Fruit fly (Drosophila melanogaster) whole organism, embryonic: ENCODE measurements around the gene CG42237.
A peak's percentile ranks its signal among the peaks of the same experiment; 100 is the strongest.

Source experiments
- Bgb ChIP-seq: fragments of 200-800 bp; sonication (Bioruptor generic); IDR thresholded peaks from 2 replicates; pipeline ENCODE4 v1.3.6; 2022; ENCODE audit warnings: missing biosample characterization, missing genetic modification characterization; ENCODE audit not compliant: partially characterized antibody
- CG11247 ChIP-seq: fragments of 200-800 bp; sonication (Bioruptor generic); IDR thresholded peaks from 2 replicates; pipeline ENCODE4 v1.3.6; 2022; ENCODE audit warnings: missing biosample characterization, missing genetic modification characterization
- CG11696 ChIP-seq: fragments of 200-800 bp; sonication (Bioruptor generic); IDR thresholded peaks from 2 replicates; pipeline ENCODE4 v1.3.6; 2022; ENCODE audit warnings: missing biosample characterization, missing genetic modification characterization
- CG13287 ChIP-seq: fragments of 200-800 bp; sonication (Bioruptor generic); IDR thresholded peaks from 2 replicates; pipeline ENCODE4 v1.3.6; 2022; ENCODE audit warnings: missing biosample characterization, missing genetic modification characterization; ENCODE audit not compliant: partially characterized antibody
- CG13775 ChIP-seq: fragments of 200-800 bp; sonication (Bioruptor generic); optimal IDR thresholded peaks from 3 replicates; lab custom pipeline; 2017; ENCODE audit warnings: missing biosample characterization, mild to moderate bottlenecking, missing genetic modification characterization
- CG14441 ChIP-seq: fragments of 200-800 bp; sonication (Bioruptor generic); IDR thresholded peaks from 2 replicates; pipeline ENCODE4 v1.3.6; 2022; ENCODE audit warnings: missing biosample characterization, missing genetic modification characterization
- CG1603 ChIP-seq: fragments of 200-800 bp; sonication (Bioruptor generic); optimal IDR thresholded peaks from 2 replicates; lab custom pipeline; 2019; ENCODE audit warnings: missing biosample characterization, mild to moderate bottlenecking, missing genetic modification characterization, moderate library complexity
- CG2116 ChIP-seq: fragments of 200-800 bp; sonication (Bioruptor generic); optimal IDR thresholded peaks from 3 replicates; lab custom pipeline; 2018; ENCODE audit warnings: missing biosample characterization, mild to moderate bottlenecking, missing genetic modification characterization
- CG2129 ChIP-seq: fragments of 200-800 bp; sonication (Bioruptor generic); IDR thresholded peaks from 2 replicates; pipeline ENCODE4 v1.3.6; 2022; ENCODE audit warnings: missing biosample characterization, missing genetic modification characterization; ENCODE audit not compliant: partially characterized antibody
- CG3163 ChIP-seq: fragments of 200-800 bp; sonication (Bioruptor generic); optimal IDR thresholded peaks from 3 replicates; lab custom pipeline; 2016; ENCODE audit warnings: missing biosample characterization, missing genetic modification characterization
- CG34224 ChIP-seq: fragments of 200-800 bp; sonication (Bioruptor generic); IDR thresholded peaks from 3 replicates; pipeline ENCODE4 v1.3.6; 2022; ENCODE audit warnings: missing biosample characterization, missing genetic modification characterization; ENCODE audit not compliant: partially characterized antibody
- CG34422 ChIP-seq: fragments of 200-800 bp; sonication (Bioruptor generic); IDR thresholded peaks from 3 replicates; pipeline ENCODE4 v1.3.6; 2022; ENCODE audit warnings: missing biosample characterization, missing genetic modification characterization
- CG3847 ChIP-seq: fragments of 200-800 bp; sonication (Bioruptor generic); IDR thresholded peaks from 2 replicates; pipeline ENCODE4 v1.3.6; 2022; ENCODE audit warnings: missing biosample characterization, missing genetic modification characterization
- CG4617 ChIP-seq: fragments of 200-800 bp; sonication (Bioruptor generic); optimal IDR thresholded peaks from 3 replicates; lab custom pipeline; 2016; ENCODE audit warnings: missing biosample characterization, missing genetic modification characterization, borderline replicate concordance
- CG6689 ChIP-seq: fragments of 200-800 bp; sonication (Bioruptor generic); IDR thresholded peaks from 2 replicates; pipeline ENCODE4 v1.3.6; 2022; ENCODE audit warnings: missing biosample characterization, missing genetic modification characterization
- CG6791 ChIP-seq: fragments of 200-800 bp; sonication (Bioruptor generic); IDR thresholded peaks from 3 replicates; pipeline ENCODE4 v1.3.6; 2022; ENCODE audit warnings: missing biosample characterization, missing genetic modification characterization; ENCODE audit not compliant: partially characterized antibody
- CG6854 ChIP-seq: fragments of 200-800 bp; sonication (Bioruptor generic); optimal IDR thresholded peaks from 3 replicates; lab custom pipeline; 2017; ENCODE audit warnings: missing biosample characterization, mild to moderate bottlenecking, missing genetic modification characterization
- CG8290 ChIP-seq, 3 experiments: fragments of 200-800 bp; sonication (Bioruptor generic); optimal IDR thresholded peaks; 2 replicates each; lab custom pipeline; 2016 to 2019; ENCODE audit warnings: missing biosample characterization in 3 of 3, missing genetic modification characterization in 3 of 3, mild to moderate bottlenecking in 2 of 3, moderate library complexity in 1 of 3
- CG9437 ChIP-seq: fragments of 200-800 bp; sonication (Bioruptor generic); optimal IDR thresholded peaks from 2 replicates; lab custom pipeline; 2018; ENCODE audit warnings: missing biosample characterization, mild to moderate bottlenecking, missing genetic modification characterization
- Dll ChIP-seq: fragments of 200-800 bp; sonication (Bioruptor generic); IDR thresholded peaks from 4 replicates; pipeline ENCODE4 v1.3.6; 2022; ENCODE audit warnings: missing biosample characterization, missing genetic modification characterization; ENCODE audit not compliant: partially characterized antibody
- Dref ChIP-seq: fragments of 200-800 bp; sonication (Bioruptor generic); IDR thresholded peaks from 2 replicates; pipeline ENCODE4 v1.3.6; 2022; ENCODE audit warnings: missing biosample characterization, missing genetic modification characterization
- Eip74EF ChIP-seq, 2 experiments: fragments of 200-800 bp in 1 of 2; fragments of >200 bp in 1 of 2; sonication (Bioruptor generic) in 1 of 2; optimal IDR thresholded peaks; 2 replicates each; lab custom pipeline; 2017 to 2019; ENCODE audit warnings: missing biosample characterization in 2 of 2, missing genetic modification characterization in 2 of 2, mild to moderate bottlenecking in 1 of 2, moderate library complexity in 1 of 2
- Ets97D ChIP-seq: fragments of 200-800 bp; sonication (Bioruptor generic); optimal IDR thresholded peaks from 3 replicates; lab custom pipeline; 2016; ENCODE audit warnings: missing biosample characterization, missing genetic modification characterization
- Gsc ChIP-seq: fragments of 200-800 bp; sonication (Bioruptor generic); IDR thresholded peaks from 2 replicates; pipeline ENCODE4 v1.3.6; 2022; ENCODE audit warnings: missing biosample characterization, missing genetic modification characterization
- HLH3B ChIP-seq: fragments of 200-800 bp; sonication (Bioruptor generic); IDR thresholded peaks from 2 replicates; pipeline ENCODE4 v1.3.6; 2022; ENCODE audit warnings: missing biosample characterization, missing genetic modification characterization
- HLH4C ChIP-seq: fragments of 200-800 bp; sonication (Bioruptor generic); IDR thresholded peaks from 3 replicates; pipeline ENCODE4 v1.3.6; 2022; ENCODE audit warnings: missing biosample characterization, missing genetic modification characterization; ENCODE audit not compliant: partially characterized antibody
- MESR4 ChIP-seq: fragments of 200-800 bp; sonication (Bioruptor generic); optimal IDR thresholded peaks from 2 replicates; lab custom pipeline; 2018; ENCODE audit warnings: missing biosample characterization, mild to moderate bottlenecking, missing genetic modification characterization, moderate library complexity
- Sry-δ ChIP-seq: fragments of 200-800 bp; sonication (Bioruptor generic); optimal IDR thresholded peaks from 2 replicates; lab custom pipeline; 2016; ENCODE audit warnings: missing biosample characterization, missing genetic modification characterization
- YL-1 ChIP-seq: fragments of 200-800 bp; sonication (Bioruptor generic); optimal IDR thresholded peaks from 3 replicates; lab custom pipeline; 2017; ENCODE audit warnings: missing biosample characterization, mild to moderate bottlenecking, missing genetic modification characterization
- ash1 ChIP-seq: fragments of 200-800 bp; sonication (Bioruptor generic); optimal IDR thresholded peaks from 2 replicates; lab custom pipeline; 2018; ENCODE audit warnings: missing biosample characterization, mild to moderate bottlenecking, missing genetic modification characterization
- ato ChIP-seq: fragments of 200-800 bp; sonication (Bioruptor generic); IDR thresholded peaks from 2 replicates; pipeline ENCODE4 v1.3.6; 2022; ENCODE audit warnings: missing biosample characterization, missing genetic modification characterization; ENCODE audit not compliant: partially characterized antibody
- bbx ChIP-seq: fragments of 200-800 bp; sonication (Bioruptor generic); IDR thresholded peaks from 2 replicates; pipeline ENCODE4 v1.3.6; 2022; ENCODE audit warnings: missing biosample characterization, missing genetic modification characterization; ENCODE audit not compliant: partially characterized antibody
- chinmo ChIP-seq: fragments of 200-800 bp; sonication (Bioruptor generic); IDR thresholded peaks from 4 replicates; pipeline ENCODE4 v1.3.6; 2022; ENCODE audit warnings: missing biosample characterization, missing genetic modification characterization; ENCODE audit not compliant: partially characterized antibody
- crp ChIP-seq, 2 experiments: fragments of 200-800 bp; sonication (Bioruptor generic); optimal IDR thresholded peaks; 2 replicates in 1 of 2; 3 replicates in 1 of 2; lab custom pipeline; 2017; ENCODE audit warnings: missing biosample characterization in 2 of 2, missing genetic modification characterization in 2 of 2, mild to moderate bottlenecking in 1 of 2, moderate library complexity in 1 of 2
- eyg ChIP-seq: fragments of 200-800 bp; sonication (Bioruptor generic); optimal IDR thresholded peaks from 3 replicates; lab custom pipeline; 2016; ENCODE audit warnings: missing biosample characterization, missing genetic modification characterization
- gcm ChIP-seq: fragments of 200-800 bp; sonication (Bioruptor generic); optimal IDR thresholded peaks from 2 replicates; lab custom pipeline; 2019; ENCODE audit warnings: missing biosample characterization, mild to moderate bottlenecking, missing genetic modification characterization, moderate library complexity
- gfzf ChIP-seq: fragments of 200-800 bp; sonication (Bioruptor generic); optimal IDR thresholded peaks from 2 replicates; lab custom pipeline; 2016; ENCODE audit warnings: missing biosample characterization, mild to moderate bottlenecking, missing genetic modification characterization, moderate library complexity
- hb ChIP-seq: fragments of 200-800 bp; sonication (Bioruptor generic); IDR thresholded peaks from 3 replicates; pipeline ENCODE4 v1.3.6; 2022; ENCODE audit warnings: missing biosample characterization, missing genetic modification characterization; ENCODE audit not compliant: partially characterized antibody
- hbn ChIP-seq: fragments of 200-800 bp; sonication (Bioruptor generic); IDR thresholded peaks from 2 replicates; pipeline ENCODE4 v1.3.6; 2022; ENCODE audit warnings: missing biosample characterization, missing genetic modification characterization; ENCODE audit not compliant: partially characterized antibody
- luna ChIP-seq: fragments of 200-800 bp; sonication (Bioruptor generic); optimal IDR thresholded peaks from 2 replicates; lab custom pipeline; 2016; ENCODE audit warnings: missing biosample characterization, missing genetic modification characterization
- nerfin-2 ChIP-seq: fragments of 200-800 bp; sonication (Bioruptor generic); IDR thresholded peaks from 2 replicates; pipeline ENCODE4 v1.3.6; 2022; ENCODE audit warnings: missing biosample characterization, missing genetic modification characterization; ENCODE audit not compliant: partially characterized antibody
- oc ChIP-seq: fragments of 200-800 bp; sonication (Bioruptor generic); optimal IDR thresholded peaks from 2 replicates; lab custom pipeline; 2018; ENCODE audit warnings: missing biosample characterization, mild to moderate bottlenecking, missing genetic modification characterization, moderate library complexity
- pzg ChIP-seq: fragments of 200-800 bp; sonication (Bioruptor generic); optimal IDR thresholded peaks from 3 replicates; lab custom pipeline; 2018; ENCODE audit warnings: missing biosample characterization, mild to moderate bottlenecking, missing genetic modification characterization, moderate library complexity
- shn ChIP-seq: fragments of 200-800 bp; sonication (Bioruptor generic); optimal IDR thresholded peaks from 3 replicates; lab custom pipeline; 2016; ENCODE audit warnings: missing biosample characterization, missing genetic modification characterization
- sisA ChIP-seq: fragments of 200-800 bp; sonication (Bioruptor generic); IDR thresholded peaks from 2 replicates; pipeline ENCODE4 v1.3.6; 2022; ENCODE audit warnings: missing biosample characterization, missing genetic modification characterization
- ssp ChIP-seq: fragments of 200-800 bp; sonication (Bioruptor generic); IDR thresholded peaks from 2 replicates; pipeline ENCODE4 v1.3.6; 2022; ENCODE audit warnings: missing biosample characterization, missing genetic modification characterization
- zfh1 ChIP-seq: fragments of 200-800 bp; sonication (Bioruptor generic); IDR thresholded peaks from 3 replicates; pipeline ENCODE4 v1.3.6; 2022; ENCODE audit warnings: missing biosample characterization, missing genetic modification characterization

Gene CG42237

DNA sequence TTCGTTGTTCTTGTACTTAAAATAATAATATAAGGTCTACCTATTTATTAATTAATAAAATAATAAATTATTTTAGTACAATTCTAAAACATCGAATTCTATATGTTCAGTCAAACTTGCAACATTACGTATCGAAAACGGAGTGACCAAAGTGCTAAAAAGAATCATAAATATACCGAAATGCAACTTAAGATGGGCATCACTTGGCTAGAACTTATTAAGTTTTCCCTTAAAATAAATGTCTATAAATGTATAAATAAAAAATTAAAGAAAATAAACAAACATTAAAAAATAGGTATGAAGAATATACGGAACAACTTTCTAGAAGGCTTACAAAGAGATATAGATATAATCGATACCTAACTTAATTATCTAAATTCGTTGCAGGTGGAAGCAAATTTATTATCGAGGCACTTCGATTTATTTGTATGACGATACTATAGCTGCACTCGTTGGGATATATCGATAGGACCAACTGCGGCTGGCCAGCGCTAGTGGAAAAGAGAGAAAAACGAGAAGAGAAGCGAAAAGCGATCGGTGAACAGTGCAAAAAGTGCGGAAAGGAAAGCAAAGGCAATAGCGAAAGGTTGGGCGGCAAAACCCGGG, 24.2 kb upstream of the CG42237 start, which contains the start of gene lic:
Gene lic, plus strand, starts transcription at position 490 of the 606 bp plus-strand sequence.
- peak; percentile 81 for TF ChIP-seq Sry-δ
- no peak for TF ChIP-seq eyg (GFP tag; lab: Kevin White, UChicago)
- no peak for TF ChIP-seq CG3847
- no peak for TF ChIP-seq CG14441 (GFP tag; lab: Robert Waterston, UW)
- peak; percentile 88 for TF ChIP-seq ato (GFP tag; lab: Robert Waterston, UW)
- TF ChIP-seq Eip74EF (GFP tag; optimal IDR thresholded peaks at IDR 0.05; lab: Kevin White, UChicago): no peak
- TF ChIP-seq ssp (GFP tag; lab: Robert Waterston, UW): 0 out of 2 replicates have a peak, but pooled peaks have one; percentile 8
- TF ChIP-seq oc (tag; lab: Kevin White, UChicago): no peak
- TF ChIP-seq CG6791: peak; percentile 91
- peak; percentile 67 for TF ChIP-seq CG13287 (GFP tag; lab: Robert Waterston, UW)
- TF ChIP-seq HLH4C (GFP tag; lab: Robert Waterston, UW): peak; percentile 73
- TF ChIP-seq Ets97D (GFP tag; lab: Kevin White, UChicago): peak; percentile 7
- TF ChIP-seq nerfin-2 (GFP tag; lab: Robert Waterston, UW): peak; percentile 86
- TF ChIP-seq CG2129 (GFP tag; lab: Robert Waterston, UW): peak; percentile 46; the same call in 1 of the 2 replicates
- no peak for TF ChIP-seq Gsc (GFP tag; lab: Robert Waterston, UW)
- TF ChIP-seq luna (GFP tag; lab: Kevin White, UChicago): no peak
- peak; percentile 26 for TF ChIP-seq CG9437
- TF ChIP-seq chinmo (GFP tag; lab: Robert Waterston, UW): peak; percentile 87
- TF ChIP-seq CG34224 (GFP tag; lab: Robert Waterston, UW): peak; percentile 82
- no peak for TF ChIP-seq ash1 (GFP tag; lab: Kevin White, UChicago)
- TF ChIP-seq gcm (GFP tag; lab: Kevin White, UChicago): no peak
- TF ChIP-seq hbn (GFP tag; lab: Robert Waterston, UW): peak; percentile 64
- no peak for TF ChIP-seq zfh1 (GFP tag; lab: Robert Waterston, UW)
- peak; percentile 85 for TF ChIP-seq Bgb (GFP tag; lab: Robert Waterston, UW)
- no peak for TF ChIP-seq CG11247 (GFP tag; lab: Robert Waterston, UW)
- TF ChIP-seq gfzf (GFP tag; lab: Kevin White, UChicago): peak; percentile 29
- TF ChIP-seq Dref (GFP tag; lab: Robert Waterston, UW): peak; percentile 86
- peak; percentile 47 for TF ChIP-seq pzg (GFP tag; lab: Kevin White, UChicago)
- TF ChIP-seq MESR4 (GFP tag; lab: Kevin White, UChicago): peak; percentile 30
- peak; percentile 7 for TF ChIP-seq CG4617 (GFP tag; lab: Kevin White, UChicago)
- peak; percentile 7 for TF ChIP-seq CG8290 (GFP tag; optimal IDR thresholded peaks at IDR 0.05; lab: Kevin White, UChicago)
- TF ChIP-seq CG8290 (tag; optimal IDR thresholded peaks at IDR 0.05; lab: Kevin White, UChicago): peak in 1 of 2 experiments; percentile 49
- no peak for TF ChIP-seq CG6854
- peak; percentile 77 for TF ChIP-seq CG2116 (GFP tag; lab: Kevin White, UChicago)
- peak; percentile 73 for TF ChIP-seq Dll (GFP tag; lab: Robert Waterston, UW)
- TF ChIP-seq crp (GFP tag; optimal IDR thresholded peaks at IDR 0.05; lab: Kevin White, UChicago): no peak
- TF ChIP-seq CG34422 (GFP tag; lab: Robert Waterston, UW): no peak
- TF ChIP-seq HLH3B: no peak
- no peak for TF ChIP-seq CG13775 (GFP tag; lab: Kevin White, UChicago)
- no peak for TF ChIP-seq shn (GFP tag; lab: Kevin White, UChicago)
- no peak for TF ChIP-seq YL-1
- TF ChIP-seq CG6689 (GFP tag; lab: Robert Waterston, UW): no peak
- TF ChIP-seq CG3163 (GFP tag; lab: Kevin White, UChicago): no peak
- TF ChIP-seq bbx: peak; percentile 89
- peak; percentile 77 for TF ChIP-seq hb (GFP tag; lab: Robert Waterston, UW)
- TF ChIP-seq CG1603: peak; percentile 7
- no peak for TF ChIP-seq CG11696
- TF ChIP-seq sisA (GFP tag; lab: Robert Waterston, UW): no peak
